Worm (Caenorhabditis elegans): Measurements from ENCODE around the gene F49H6.5.

F49H6.5 gene

DNA sequence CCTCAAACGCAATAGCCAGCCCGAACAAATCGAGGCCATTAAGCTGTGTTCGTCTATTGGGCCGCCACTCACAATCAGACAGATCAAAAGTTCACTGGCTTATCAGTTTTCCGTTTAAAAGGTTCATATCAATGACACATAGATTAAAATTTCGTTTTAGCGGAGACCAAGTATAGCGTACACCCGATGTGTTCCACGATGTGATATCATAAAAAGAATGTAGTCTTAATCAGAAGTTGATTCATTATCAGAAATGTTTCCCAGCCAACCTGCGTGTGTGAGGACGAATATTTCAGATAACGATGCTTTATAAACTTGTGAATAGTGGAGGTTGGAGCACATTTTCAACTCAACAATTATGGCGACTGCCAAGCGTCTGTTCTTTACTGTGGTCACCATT, 9.0 kb upstream of the F49H6.5 start, which contains the start of gene clc-13:
Gene clc-13, plus strand, starts transcription at position 359 of the 400 bp plus-strand sequence.
- no peak for TF ChIP-seq unc-62 (GFP tag; optimal IDR thresholded peaks at IDR 0.05)

DNA sequence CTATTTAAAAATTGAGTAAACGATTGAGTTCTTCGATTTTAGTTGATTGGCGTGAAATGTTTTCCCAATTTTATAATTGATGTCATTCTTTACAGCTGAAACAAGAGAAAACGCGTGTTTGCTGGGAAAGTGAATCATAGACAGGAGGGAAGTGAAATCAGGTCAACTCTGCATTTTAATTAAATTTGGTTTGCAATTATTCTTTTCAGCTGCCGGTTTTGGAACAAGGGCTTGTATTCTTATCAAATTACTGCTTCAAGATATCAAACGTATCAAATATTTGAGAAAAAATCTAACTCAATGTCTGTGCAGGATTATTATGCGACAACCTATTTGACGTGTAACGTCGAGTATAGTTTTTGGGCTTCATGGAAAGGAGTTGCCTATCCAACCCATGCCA, 6.3 kb upstream of the F49H6.5 start, which contains the start of gene srh-97:
Gene srh-97, plus strand, starts transcription at position 301 of the 400 bp plus-strand sequence.
- TF ChIP-seq unc-62 (GFP tag; optimal IDR thresholded peaks at IDR 0.05): no peak

ce11 chrV:17019690-17020089, 3.4 kb upstream of the F49H6.5 start, which contains the start of gene F49H6.17:
Gene F49H6.17 (plus strand): TSS chrV:17019990.
- no peak for TF ChIP-seq unc-62 (GFP tag; optimal IDR thresholded peaks at IDR 0.05)

DNA sequence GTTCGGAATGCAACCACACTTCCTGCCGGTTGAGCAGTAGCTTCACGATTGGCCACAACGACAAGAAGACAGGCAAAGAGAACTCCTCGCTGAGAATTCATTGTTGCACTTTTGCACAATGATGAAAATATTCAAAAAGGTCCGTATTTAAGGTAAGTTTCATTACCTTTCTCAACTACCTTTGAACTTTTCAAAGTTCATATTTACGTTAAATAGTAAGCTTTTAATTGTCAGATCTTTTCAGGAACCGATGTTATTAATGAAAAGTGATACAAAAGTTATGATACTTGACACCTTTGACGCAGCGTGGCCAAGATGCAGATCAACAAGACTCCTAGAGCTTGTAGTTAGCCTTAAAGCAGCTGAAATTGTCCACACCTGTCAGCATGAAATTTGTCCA, 1.7 kb upstream of the F49H6.5 start, which contains the start of gene F49H6.12:
Gene F49H6.12, minus strand, starts transcription at position 101 of the 400 bp plus-strand sequence.
- TF ChIP-seq unc-62 (GFP tag; optimal IDR thresholded peaks at IDR 0.05): no peak

DNA sequence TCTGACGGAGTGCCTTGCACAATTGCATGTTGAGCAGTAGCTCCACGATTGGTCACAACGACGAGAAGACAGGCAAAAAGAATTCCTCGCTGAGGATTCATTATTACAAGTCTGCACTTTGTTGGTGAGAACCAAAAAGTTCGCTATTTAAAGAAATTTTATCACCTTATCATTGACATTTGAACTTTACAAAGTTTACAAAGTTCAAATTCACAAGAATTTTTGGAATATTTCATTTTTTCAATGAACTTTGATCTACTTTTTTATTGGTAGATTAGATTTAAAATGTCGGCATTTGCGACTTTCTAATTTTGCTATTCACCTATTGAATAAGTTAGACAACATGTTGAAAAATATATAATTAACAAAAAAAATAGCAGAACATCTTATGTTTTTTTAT, 3.2 kb downstream of the F49H6.5 start, which contains the start of gene F49H6.15:
Gene F49H6.15, minus strand, starts transcription at position 101 of the 400 bp plus-strand sequence.
- no peak for TF ChIP-seq unc-62 (GFP tag; optimal IDR thresholded peaks at IDR 0.05)

DNA sequence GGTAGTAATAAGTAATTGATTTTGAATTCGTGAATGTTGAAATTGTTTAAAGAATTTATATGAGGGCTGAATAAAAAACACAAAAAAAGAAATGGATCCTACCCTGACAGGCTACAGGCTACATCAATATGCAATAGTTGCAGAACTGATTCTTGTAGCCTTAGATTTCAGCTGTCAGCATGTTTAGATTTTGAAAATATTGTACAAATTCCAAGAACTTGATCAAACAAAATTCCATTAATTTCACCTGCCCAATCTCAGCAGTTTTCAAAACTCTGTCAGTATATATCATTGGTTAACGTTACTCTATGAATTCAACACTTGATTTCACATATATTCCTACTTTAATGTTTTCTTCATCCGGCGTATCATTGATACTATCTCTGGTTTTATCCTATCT, 7.4 kb downstream of the F49H6.5 start:
- no peak for TF ChIP-seq unc-62 (GFP tag; optimal IDR thresholded peaks at IDR 0.05)

DNA sequence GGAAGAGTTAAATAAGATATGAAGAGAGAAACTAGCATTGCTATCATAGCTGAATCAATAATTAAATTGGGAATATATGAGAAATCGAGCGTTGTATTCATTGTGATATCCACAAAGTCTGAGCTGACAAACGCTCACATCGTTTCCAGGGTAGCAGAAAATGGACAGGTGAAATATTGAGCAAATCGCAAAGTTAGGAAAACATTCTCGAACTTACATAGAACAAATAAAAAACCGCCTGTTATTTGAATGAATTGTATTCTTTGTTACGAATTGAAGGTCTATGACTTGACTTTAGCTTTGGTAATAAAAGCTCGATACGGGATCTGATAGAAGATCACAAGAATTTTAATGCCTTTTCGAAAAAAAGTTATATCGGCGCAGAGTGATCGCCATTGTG, 12.8 kb downstream of the F49H6.5 start, which contains the start of gene srz-94:
Gene srz-94, minus strand, starts transcription at position 101 of the 400 bp plus-strand sequence.
- no peak for TF ChIP-seq unc-62 (GFP tag; optimal IDR thresholded peaks at IDR 0.05)

- TF ChIP-seq unc-62 (GFP tag; optimal IDR thresholded peaks at IDR 0.05): no peak
Observed at ce11 chrV:17042263-17042662, 19.2 kb downstream of the F49H6.5 start, which contains the start of gene hpo-33. Gene hpo-33 (plus strand): TSS chrV:17042563.

DNA sequence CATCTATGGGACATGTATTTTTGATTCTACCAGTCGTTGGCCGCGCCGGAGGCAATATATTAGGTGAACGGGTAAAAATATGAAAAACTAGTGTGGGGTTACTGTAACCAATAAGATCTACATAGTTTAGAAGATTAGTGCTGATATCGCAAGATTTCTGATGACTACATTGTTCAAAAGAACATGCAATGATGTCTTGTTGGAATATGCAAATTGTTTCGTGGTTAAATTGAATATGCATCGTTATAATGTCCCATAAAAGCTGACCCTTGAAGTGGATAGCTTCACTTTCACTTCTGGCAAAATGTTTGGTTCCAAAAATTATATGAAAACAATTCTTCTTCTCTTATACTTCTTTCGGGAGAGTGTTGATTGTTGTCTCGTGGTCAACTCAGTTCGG, 21.5 kb downstream of the F49H6.5 start, which contains the start of gene F28B1.2:
Gene F28B1.2, plus strand, starts transcription at position 301 of the 400 bp plus-strand sequence.
- no peak for TF ChIP-seq unc-62 (GFP tag; optimal IDR thresholded peaks at IDR 0.05)

DNA sequence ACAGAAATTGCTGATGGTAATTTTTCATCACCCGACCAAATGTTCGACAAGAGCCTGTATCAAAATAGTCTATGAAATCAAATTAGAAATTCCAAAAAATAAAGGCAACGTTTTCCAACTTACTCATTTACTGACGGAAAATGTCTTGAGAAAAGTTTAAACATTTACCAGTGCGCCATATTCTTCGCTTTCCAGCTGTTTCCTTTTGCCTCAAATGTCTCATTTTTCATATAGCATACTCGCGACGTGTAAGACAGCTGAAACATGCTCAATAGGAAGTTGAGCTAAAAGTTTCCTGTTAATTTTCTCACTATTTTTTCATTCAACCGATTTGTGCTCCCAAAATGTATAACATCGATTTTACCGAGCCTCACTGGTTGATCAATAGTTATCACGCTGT, 36.9 kb downstream of the F49H6.5 start, which contains the start of gene sri-66:
Gene sri-66, plus strand, starts transcription at position 301 of the 400 bp plus-strand sequence.
- no peak for TF ChIP-seq unc-62 (GFP tag; optimal IDR thresholded peaks at IDR 0.05)

DNA sequence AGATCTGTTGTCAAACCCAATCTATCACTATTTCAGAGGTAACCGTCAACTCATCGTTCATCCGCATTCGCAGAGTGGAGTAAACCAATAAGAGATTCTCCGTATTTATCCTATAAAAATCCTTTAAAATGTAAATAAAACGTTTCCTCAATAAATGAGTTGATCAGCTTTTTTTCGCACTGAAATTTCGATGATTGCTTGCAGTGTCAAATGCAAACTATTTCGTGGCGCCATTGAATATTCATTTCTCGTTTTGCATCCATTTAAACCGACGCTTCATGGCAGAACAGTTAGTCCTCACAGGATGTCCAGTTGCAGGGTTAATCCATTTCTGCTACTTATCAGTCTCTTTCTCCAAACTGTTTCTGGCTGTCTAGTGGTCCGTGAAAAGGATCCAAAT, 38.5 kb downstream of the F49H6.5 start, which contains the start of gene F28B1.9:
Gene F28B1.9, plus strand, starts transcription at position 301 of the 400 bp plus-strand sequence.
- no peak for TF ChIP-seq unc-62 (GFP tag; optimal IDR thresholded peaks at IDR 0.05)

DNA sequence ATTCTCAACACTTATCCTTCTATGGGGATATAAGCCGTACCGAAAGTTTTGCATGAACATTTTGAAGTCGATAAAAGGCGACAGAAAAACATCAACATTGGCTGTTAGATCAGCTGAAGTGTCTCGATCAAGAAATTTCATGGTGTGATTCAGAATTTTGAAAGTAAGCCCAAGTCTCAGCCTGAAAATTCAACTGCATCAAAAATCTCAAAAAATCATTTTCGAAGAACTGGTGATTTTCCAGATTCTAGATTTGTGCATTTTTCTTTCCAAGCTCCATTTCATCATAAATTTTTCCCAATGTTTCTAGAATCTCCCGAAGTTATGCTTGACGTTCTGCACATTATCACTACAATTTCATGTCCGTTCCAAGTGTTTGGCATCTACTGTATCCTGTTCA, 41.6 kb downstream of the F49H6.5 start, which contains the start of gene srh-255:
Gene srh-255, plus strand, starts transcription at position 301 of the 400 bp plus-strand sequence.
- TF ChIP-seq unc-62 (GFP tag; optimal IDR thresholded peaks at IDR 0.05): no peak

DNA sequence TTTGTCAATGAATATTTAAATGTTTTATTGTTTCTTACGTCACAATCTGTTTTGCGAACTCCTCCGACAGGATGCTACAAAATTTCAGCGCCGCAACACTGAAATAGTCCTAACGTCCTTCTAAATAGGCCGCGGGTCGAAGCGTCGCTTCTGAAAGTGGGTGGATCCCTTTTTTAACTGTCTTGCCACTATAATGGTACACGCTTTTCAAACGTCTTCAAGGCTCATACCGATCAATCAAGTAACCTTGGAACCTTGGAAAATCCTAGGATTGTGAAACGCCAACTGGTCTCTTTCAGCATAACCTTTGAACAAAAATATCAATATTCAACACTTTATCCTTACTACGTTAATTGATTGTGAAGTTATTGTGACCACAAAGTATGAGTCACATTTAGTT, 43.6 kb downstream of the F49H6.5 start:
- no peak for TF ChIP-seq unc-62 (GFP tag; optimal IDR thresholded peaks at IDR 0.05)

- no peak for TF ChIP-seq unc-62 (GFP tag; optimal IDR thresholded peaks at IDR 0.05)
Observed at ce11 chrV:17068839-17069238, 45.8 kb downstream of the F49H6.5 start, which contains the start of gene T05E12.8. Gene T05E12.8 (plus strand): TSS chrV:17069139.

ce11 chrV:17071578-17071977, 48.5 kb downstream of the F49H6.5 start, which contains the start of gene srbc-14:
Gene srbc-14 (minus strand): TSS chrV:17071678.
- no peak for TF ChIP-seq unc-62 (GFP tag; optimal IDR thresholded peaks at IDR 0.05)
